Worm (Caenorhabditis elegans): Measurements from ENCODE around the gene Y54G2A.15.

Y54G2A.15 gene

DNA sequence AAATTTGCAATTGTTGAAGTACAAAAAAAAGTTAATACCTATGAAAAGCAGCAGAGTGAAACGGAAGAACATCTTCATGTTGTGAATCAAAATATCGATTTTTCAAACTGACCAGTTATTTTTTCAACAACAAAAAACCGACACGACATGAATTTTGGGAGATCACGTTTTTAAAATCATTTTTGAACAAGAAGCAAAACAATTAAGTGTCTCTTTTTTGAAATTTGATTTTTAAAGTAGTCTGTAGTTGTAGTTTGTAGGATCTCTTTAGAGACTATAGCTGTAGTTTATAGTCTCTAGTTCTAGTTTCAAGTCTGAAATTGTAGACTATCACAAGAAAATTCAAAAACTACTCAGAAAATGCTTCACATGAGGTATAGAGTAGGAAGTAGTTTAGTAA, at the start of gene Y54G2A.15:
TSS of gene Y54G2A.15 (minus strand) at position 101 of the 400 bp plus-strand sequence.
- TF ChIP-seq R02D3.7 (tag; optimal IDR thresholded peaks at IDR 0.05) (no peak), elt-2 (tag; optimal IDR thresholded peaks at IDR 0.05) (no peak), pqm-1 (tag; optimal IDR thresholded peaks at IDR 0.05) (no peak), ceh-9 (tag; optimal IDR thresholded peaks at IDR 0.05) (no peak), elt-3 (tag; optimal IDR thresholded peaks at IDR 0.05) (no peak), nhr-77 (tag; optimal IDR thresholded peaks at IDR 0.05) (no peak), lin-15B (tag; optimal IDR thresholded peaks at IDR 0.05) (no peak), tbx-2 (tag; optimal IDR thresholded peaks at IDR 0.05) (no peak), nhr-76 (tag; optimal IDR thresholded peaks at IDR 0.05) (no peak), nhr-43 (tag; optimal IDR thresholded peaks at IDR 0.05; ENCODE audit: poor library complexity, severe bottlenecking) (no peak), unc-39 (tag; optimal IDR thresholded peaks at IDR 0.05) (no peak), ZK546.5 (tag; optimal IDR thresholded peaks at IDR 0.05) (no peak), fos-1 (tag; optimal IDR thresholded peaks at IDR 0.05) (no peak), egl-5 (tag; optimal IDR thresholded peaks at IDR 0.05) (no peak), jun-1 (tag; optimal IDR thresholded peaks at IDR 0.05) (no peak), fkh-2 (tag; optimal IDR thresholded peaks at IDR 0.05) (no peak), unc-62 (GFP tag; optimal IDR thresholded peaks at IDR 0.05) (no peak)

DNA sequence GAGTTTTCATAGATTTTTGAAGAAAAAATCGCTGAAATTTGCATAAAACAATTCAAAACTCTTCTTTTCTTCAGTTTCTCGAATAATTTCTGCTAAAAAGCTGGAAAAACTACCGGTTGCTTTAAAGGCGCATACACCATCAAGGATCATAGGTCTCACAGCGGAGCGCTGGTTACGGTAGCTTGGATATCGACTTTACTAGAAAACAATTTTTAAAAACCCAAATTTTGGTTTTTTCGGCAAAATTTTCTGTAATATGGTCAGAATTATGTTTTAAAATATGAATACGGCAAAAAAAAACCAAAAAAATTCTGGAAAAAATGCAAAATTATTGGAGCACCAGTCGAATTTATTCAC, 49.7 kb upstream of the Y54G2A.15 start:
- TF ChIP-seq sea-2 (GFP tag; optimal IDR thresholded peaks at IDR 0.05) (no peak), ZK546.5 (tag; optimal IDR thresholded peaks at IDR 0.05) (no peak), nfya-1 (tag; optimal IDR thresholded peaks at IDR 0.05; ENCODE audit: insufficient read depth) (no peak), jun-1 (tag; optimal IDR thresholded peaks at IDR 0.05) (no peak), nhr-43 (tag; optimal IDR thresholded peaks at IDR 0.05; ENCODE audit: poor library complexity, severe bottlenecking) (no peak), pqm-1 (tag; optimal IDR thresholded peaks at IDR 0.05) (no peak), egl-27 (tag; optimal IDR thresholded peaks at IDR 0.05) (no peak), elt-3 (tag; optimal IDR thresholded peaks at IDR 0.05) (no peak), egl-5 (tag; optimal IDR thresholded peaks at IDR 0.05) (no peak), nhr-77 (tag; optimal IDR thresholded peaks at IDR 0.05) (no peak), mml-1 (tag; optimal IDR thresholded peaks at IDR 0.05) (no peak), lin-39 (tag; optimal IDR thresholded peaks at IDR 0.05) (no peak), pha-4 (tag; optimal IDR thresholded peaks at IDR 0.05) (no peak), elt-2 (tag; optimal IDR thresholded peaks at IDR 0.05) (no peak), ceh-9 (tag; optimal IDR thresholded peaks at IDR 0.05) (no peak), nhr-12 (tag; optimal IDR thresholded peaks at IDR 0.05) (no peak), ceh-82 (tag; optimal IDR thresholded peaks at IDR 0.05) (no peak), nhr-67 (tag; optimal IDR thresholded peaks at IDR 0.05) (no peak), nhr-25 (tag; optimal IDR thresholded peaks at IDR 0.05) (no peak)

DNA sequence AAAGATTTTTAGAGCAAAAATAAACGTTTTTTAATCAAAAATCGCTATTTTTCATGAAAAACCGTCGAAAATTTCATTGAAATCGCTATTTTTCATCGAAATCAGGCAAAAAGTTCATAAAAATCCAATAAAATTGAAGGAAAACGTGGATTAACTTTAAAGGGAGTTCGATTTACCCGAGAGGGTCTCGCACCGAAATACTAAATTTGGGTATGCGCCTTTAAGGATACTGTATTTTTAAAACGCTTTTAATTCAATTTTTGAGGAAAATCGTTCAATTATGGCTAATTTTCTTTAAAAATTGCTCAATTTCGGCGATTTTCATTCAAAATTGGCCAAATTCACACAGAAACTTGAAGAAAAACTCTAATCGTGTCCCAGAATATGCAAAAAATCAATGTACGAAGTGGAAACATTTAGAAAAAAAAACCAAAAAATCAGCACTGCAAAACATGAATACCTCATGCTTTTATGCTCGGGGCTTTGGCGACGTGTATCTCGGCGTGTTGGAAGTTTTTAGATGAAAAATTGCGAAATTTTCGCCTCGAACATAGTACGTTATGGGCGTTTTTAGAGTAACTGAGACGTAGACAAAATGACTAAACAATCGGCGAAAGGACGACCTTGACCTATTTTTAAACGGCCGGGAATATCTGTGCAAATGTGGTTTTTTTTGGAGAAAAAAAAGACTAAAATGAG, 49.2 kb upstream of the Y54G2A.15 start:
- TF ChIP-seq nhr-23 (tag; optimal IDR thresholded peaks at IDR 0.05) (peak; percentile 53), ama-1 (optimal IDR thresholded peaks at IDR 0.05) (no peak), nhr-25 (tag; optimal IDR thresholded peaks at IDR 0.05) (peak; percentile 10)

- TF ChIP-seq egl-27 (tag; optimal IDR thresholded peaks at IDR 0.05) (no peak), ceh-28 (tag; optimal IDR thresholded peaks at IDR 0.05) (peak; percentile 28), ama-1 (optimal IDR thresholded peaks at IDR 0.05) (no peak), nhr-11 (tag; optimal IDR thresholded peaks at IDR 0.05) (no peak), pha-4 (tag; optimal IDR thresholded peaks at IDR 0.05) (peak; percentile 35), pqm-1 (tag; optimal IDR thresholded peaks at IDR 0.05) (no peak), ztf-11 (tag; optimal IDR thresholded peaks at IDR 0.05) (no peak), fos-1 (tag; optimal IDR thresholded peaks at IDR 0.05) (no peak), elt-2 (tag; optimal IDR thresholded peaks at IDR 0.05) (peak; percentile 35)
Measured at ce11 chrIV:2892395-2892786, 48.6 kb upstream of the Y54G2A.15 start, which contains the start of gene Y54G2A.18. TSS of gene Y54G2A.18 (minus strand) at chrIV:2892495.

ce11 chrIV:2891535-2892233, 47.9 kb upstream of the Y54G2A.15 start:
- TF ChIP-seq nfya-1 (tag; optimal IDR thresholded peaks at IDR 0.05; ENCODE audit: insufficient read depth) (no peak), nhr-67 (tag; optimal IDR thresholded peaks at IDR 0.05) (no peak), lin-39 (tag; optimal IDR thresholded peaks at IDR 0.05) (no peak), nhr-23 (tag; optimal IDR thresholded peaks at IDR 0.05) (no peak), snpc-4 (tag; optimal IDR thresholded peaks at IDR 0.05) (no peak), sea-2 (GFP tag; optimal IDR thresholded peaks at IDR 0.05) (no peak), ceh-82 (tag; optimal IDR thresholded peaks at IDR 0.05) (no peak), tbx-2 (tag; optimal IDR thresholded peaks at IDR 0.05) (no peak), egl-5 (tag; optimal IDR thresholded peaks at IDR 0.05) (no peak), eor-1 (tag; optimal IDR thresholded peaks at IDR 0.05) (no peak), ztf-4 (tag; optimal IDR thresholded peaks at IDR 0.05) (no peak), lsy-12 (tag; optimal IDR thresholded peaks at IDR 0.05) (no peak), nhr-11 (tag; optimal IDR thresholded peaks at IDR 0.05) (no peak), ceh-16 (tag; optimal IDR thresholded peaks at IDR 0.05) (no peak), elt-3 (tag; optimal IDR thresholded peaks at IDR 0.05) (no peak), mdl-1 (tag; optimal IDR thresholded peaks at IDR 0.05) (no peak), daf-12 (tag; optimal IDR thresholded peaks at IDR 0.05) (no peak)
